Worm (Caenorhabditis elegans): ENCODE data around the gene F26F4.2.

- TF ChIP-seq ztf-23 (GFP tag; IDR thresholded peaks at IDR 0.05), result no peak
- TF ChIP-seq cog-1 (tag; optimal IDR thresholded peaks at IDR 0.05), result no peak
Measured at ce11 chrIII:4910956-4911355, at the start of gene F26F4.2.

Measured in whole organism, midembryonic.